Worm (Caenorhabditis elegans): ENCODE data around the gene C05D11.5.

The C05D11.5 gene

DNA sequence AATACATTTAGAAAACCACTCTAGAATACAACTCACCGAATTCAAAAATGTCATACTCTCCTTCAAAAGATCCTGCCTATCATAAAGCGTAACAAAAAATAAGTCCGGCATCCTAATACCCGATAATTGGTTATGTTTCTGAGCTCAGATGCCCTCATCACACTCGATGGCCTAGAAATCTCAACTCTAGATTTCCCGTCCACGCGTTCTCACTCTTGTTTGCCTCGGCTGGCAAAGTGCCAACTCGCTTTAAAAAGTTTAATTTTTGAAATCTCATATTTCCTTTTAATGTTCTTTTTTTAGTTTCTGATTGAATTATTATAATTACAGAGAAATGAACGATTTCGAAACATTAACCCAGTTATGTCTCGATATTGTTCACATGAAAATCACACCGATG is 44.1 kb downstream of the C05D11.5 start, which contains the start of the genes C56G2.15 and thoc-2:
TSS of gene C56G2.15 (minus strand) at position 188 of the 400 bp plus-strand sequence.
TSS of gene thoc-2 (plus strand) at position 331 of the 400 bp plus-strand sequence.
- TF ChIP-seq nhr-76 (tag; optimal IDR thresholded peaks at IDR 0.05): no peak
- no peak for TF ChIP-seq mls-2 (tag; optimal IDR thresholded peaks at IDR 0.05)
- no peak for TF ChIP-seq unc-39 (tag; optimal IDR thresholded peaks at IDR 0.05)
- TF ChIP-seq hlh-1 (tag; optimal IDR thresholded peaks at IDR 0.05): no peak
- TF ChIP-seq ceh-43 (GFP tag; optimal IDR thresholded peaks at IDR 0.05): no peak
- no peak for TF ChIP-seq sem-2 (GFP tag; optimal IDR thresholded peaks at IDR 0.05)
- TF ChIP-seq lin-32 (GFP tag; optimal IDR thresholded peaks at IDR 0.05): no peak
- TF ChIP-seq ham-2 (GFP tag; optimal IDR thresholded peaks at IDR 0.05): no peak
- TF ChIP-seq ceh-39 (tag; optimal IDR thresholded peaks at IDR 0.05): no peak
- TF ChIP-seq flh-1 (GFP tag; optimal IDR thresholded peaks at IDR 0.05): no peak
- TF ChIP-seq cnd-1 (tag; optimal IDR thresholded peaks at IDR 0.05): no peak

DNA sequence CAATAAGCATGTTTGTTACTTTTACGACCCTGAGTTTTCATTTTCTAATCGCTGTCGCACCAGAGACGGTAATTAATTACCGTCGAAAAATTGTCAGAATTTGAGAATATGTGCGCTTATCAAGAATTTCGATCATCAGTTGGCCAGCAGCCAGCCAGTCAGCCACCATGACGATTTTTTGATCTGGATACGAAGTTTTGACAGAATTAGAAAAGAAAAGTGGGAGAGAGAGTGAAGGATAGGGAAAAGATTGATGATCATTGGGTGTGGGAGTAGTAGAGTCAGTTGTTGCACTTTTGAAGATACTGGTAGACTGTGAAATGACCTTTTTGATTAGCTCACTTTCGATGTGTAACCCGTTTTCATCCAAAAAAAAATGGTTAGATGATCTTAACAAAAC is 47.4 kb downstream of the C05D11.5 start:
- TF ChIP-seq hlh-1 (tag; optimal IDR thresholded peaks at IDR 0.05) (peak; percentile 41), sptf-1 (tag; optimal IDR thresholded peaks at IDR 0.05) (no peak), mep-1 (tag; optimal IDR thresholded peaks at IDR 0.05) (no peak), drap-1 (GFP tag; optimal IDR thresholded peaks at IDR 0.05) (no peak), ceh-43 (GFP tag; optimal IDR thresholded peaks at IDR 0.05) (no peak), ham-2 (GFP tag; optimal IDR thresholded peaks at IDR 0.05) (no peak), ceh-83 (GFP tag; optimal IDR thresholded peaks at IDR 0.05) (no peak), elt-1 (tag; optimal IDR thresholded peaks at IDR 0.05; ENCODE audit: borderline replicate concordance, insufficient read depth) (no peak), zip-8 (tag; optimal IDR thresholded peaks at IDR 0.05) (no peak), elt-3 (tag; optimal IDR thresholded peaks at IDR 0.05) (no peak), sem-2 (GFP tag; optimal IDR thresholded peaks at IDR 0.05) (no peak), lin-32 (GFP tag; optimal IDR thresholded peaks at IDR 0.05) (no peak), nhr-12 (tag; optimal IDR thresholded peaks at IDR 0.05) (no peak), unc-62 (GFP tag; optimal IDR thresholded peaks at IDR 0.05) (peak; percentile 24)

DNA sequence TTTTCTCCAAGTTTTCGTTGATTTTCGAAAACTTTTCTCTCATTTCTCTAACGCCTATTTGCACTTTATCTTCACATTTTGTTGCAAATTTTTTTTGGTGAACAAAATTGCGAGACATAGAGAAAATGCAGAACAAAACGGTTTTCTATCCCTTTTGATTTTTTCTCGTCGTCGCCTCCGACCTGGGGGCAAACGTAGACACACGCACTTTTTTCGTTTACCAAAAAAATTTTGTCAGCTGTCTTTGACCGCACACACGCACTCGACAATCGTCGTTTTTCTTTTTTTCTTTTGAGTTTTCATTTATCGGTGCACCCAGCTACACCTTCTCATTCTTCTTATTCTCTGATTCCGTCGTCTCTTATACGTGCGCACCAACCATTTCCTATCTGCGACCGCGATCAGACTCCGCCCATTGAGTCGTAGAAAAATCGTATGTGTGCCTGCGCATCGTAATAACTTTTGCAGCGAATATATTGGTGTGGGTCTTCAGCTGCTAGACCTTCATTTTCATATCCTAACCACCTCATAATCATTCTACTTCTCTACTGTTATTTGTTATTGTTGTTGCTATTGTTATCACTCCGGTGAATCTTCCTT is 49.4 kb downstream of the C05D11.5 start:
- TF ChIP-seq ces-1 (GFP tag; optimal IDR thresholded peaks at IDR 0.05) (no peak), elt-1 (tag; optimal IDR thresholded peaks at IDR 0.05; ENCODE audit: borderline replicate concordance, insufficient read depth) (peak; percentile 30)

DNA sequence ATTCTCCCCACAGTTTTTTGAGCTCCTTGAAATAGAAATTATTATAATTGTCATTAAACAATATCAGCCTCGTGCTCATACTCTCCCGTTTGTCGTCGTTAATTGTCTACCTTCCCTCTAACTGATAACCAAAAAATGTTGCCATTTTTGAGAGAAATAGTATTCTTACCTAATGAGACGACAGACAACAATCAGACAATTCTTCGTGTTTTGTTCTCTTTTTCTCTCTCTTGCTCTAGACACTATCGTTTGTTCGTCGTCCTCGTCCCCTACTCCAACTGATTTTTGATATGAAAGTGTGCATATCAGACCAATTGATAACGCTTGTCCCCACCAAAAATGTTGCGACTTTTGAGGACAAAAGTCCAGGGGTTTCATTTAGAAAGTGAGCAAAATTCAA is 50.3 kb downstream of the C05D11.5 start:
- TF ChIP-seq elt-1 (tag; optimal IDR thresholded peaks at IDR 0.05; ENCODE audit: borderline replicate concordance, insufficient read depth) (no peak), tbx-8 (GFP tag; optimal IDR thresholded peaks at IDR 0.05) (no peak), ceh-43 (GFP tag; optimal IDR thresholded peaks at IDR 0.05) (no peak), unc-120 (tag; optimal IDR thresholded peaks at IDR 0.05; ENCODE audit: poor library complexity, severe bottlenecking) (no peak), sem-2 (GFP tag; optimal IDR thresholded peaks at IDR 0.05) (no peak), drap-1 (GFP tag; optimal IDR thresholded peaks at IDR 0.05) (no peak), unc-62 (GFP tag; optimal IDR thresholded peaks at IDR 0.05) (no peak), nhr-76 (tag; optimal IDR thresholded peaks at IDR 0.05) (no peak), nhr-12 (tag; optimal IDR thresholded peaks at IDR 0.05) (no peak)

DNA sequence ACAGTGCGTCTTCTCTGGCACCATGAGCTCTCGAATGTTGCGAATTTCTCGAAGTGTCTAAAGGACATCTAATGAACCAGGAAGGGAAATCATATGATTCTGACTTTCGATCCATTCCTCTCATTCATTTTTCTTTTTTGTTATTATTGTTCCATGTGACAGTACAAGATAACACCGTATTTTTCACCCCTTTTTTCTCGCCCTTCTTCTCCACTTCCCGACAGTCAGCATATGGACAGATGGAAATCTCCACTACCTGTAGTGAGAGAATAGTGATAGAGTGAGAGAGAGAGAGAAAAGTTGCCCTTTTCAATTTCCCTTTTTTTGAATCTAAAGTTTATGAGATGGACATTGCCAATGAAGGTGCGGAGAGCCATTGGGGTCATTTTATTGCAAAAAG is 51.0 kb downstream of the C05D11.5 start:
- TF ChIP-seq mep-1 (tag; optimal IDR thresholded peaks at IDR 0.05): no peak
- TF ChIP-seq nhr-237 (tag; optimal IDR thresholded peaks at IDR 0.05): no peak
- TF ChIP-seq ces-1 (GFP tag; optimal IDR thresholded peaks at IDR 0.05): no peak
- TF ChIP-seq M03D4.4 (tag; optimal IDR thresholded peaks at IDR 0.05): no peak
- no peak for TF ChIP-seq ceh-83 (GFP tag; optimal IDR thresholded peaks at IDR 0.05)
- no peak for TF ChIP-seq nhr-2 (tag; optimal IDR thresholded peaks at IDR 0.05)
- no peak for TF ChIP-seq nhr-76 (tag; optimal IDR thresholded peaks at IDR 0.05)

ce11 chrIII:6360114-6360513 is 51.7 kb downstream of the C05D11.5 start:
- TF ChIP-seq bed-3 (GFP tag; optimal IDR thresholded peaks at IDR 0.05) (no peak), zip-8 (tag; optimal IDR thresholded peaks at IDR 0.05) (no peak), ceh-43 (GFP tag; optimal IDR thresholded peaks at IDR 0.05) (no peak), hlh-1 (tag; optimal IDR thresholded peaks at IDR 0.05) (no peak), M03D4.4 (tag; optimal IDR thresholded peaks at IDR 0.05) (no peak), lsy-2 (tag; optimal IDR thresholded peaks at IDR 0.05) (no peak), nhr-28 (tag; optimal IDR thresholded peaks at IDR 0.05) (no peak), unc-120 (tag; optimal IDR thresholded peaks at IDR 0.05; ENCODE audit: poor library complexity, severe bottlenecking) (no peak), ces-1 (GFP tag; optimal IDR thresholded peaks at IDR 0.05) (no peak), lin-13 (tag; optimal IDR thresholded peaks at IDR 0.05) (no peak), pha-4 (tag; optimal IDR thresholded peaks at IDR 0.05) (no peak), sptf-1 (tag; optimal IDR thresholded peaks at IDR 0.05) (no peak), ztf-11 (tag; optimal IDR thresholded peaks at IDR 0.05) (no peak), sem-2 (GFP tag; optimal IDR thresholded peaks at IDR 0.05) (no peak), flh-1 (GFP tag; optimal IDR thresholded peaks at IDR 0.05) (no peak), nhr-76 (tag; optimal IDR thresholded peaks at IDR 0.05) (no peak), mls-2 (tag; optimal IDR thresholded peaks at IDR 0.05) (no peak), drap-1 (GFP tag; optimal IDR thresholded peaks at IDR 0.05) (no peak)

Measured in whole organism, mixed stage, embryonic.